Worm (Caenorhabditis elegans) whole organism, L4 larva: ENCODE data around the gene tbc-16.

Experiments used
- skn-1 ChIP-seq: fragments of 150-350 bp; optimal IDR thresholded peaks from 2 replicates; lab custom pipeline; 2014; ENCODE audit warnings: missing biosample characterization, missing genetic modification characterization
- ztf-7 ChIP-seq: fragments of 150-350 bp; optimal IDR thresholded peaks from 2 replicates; lab custom pipeline; 2014; ENCODE audit warnings: missing biosample characterization, missing genetic modification characterization

- TF ChIP-seq skn-1 (tag; lab: Kevin White, UChicago) (no peak), ztf-7 (tag; lab: Kevin White, UChicago) (no peak)
Observed at ce11 chrX:5854452-5855234, 42.5 kb upstream of the tbc-16 start.
